Worm (Caenorhabditis elegans) whole organism, L4 larva: ENCODE results near the gene K10H10.4.

Source experiments
- aly-2 ChIP-seq: sonication (generic microtip); optimal IDR thresholded peaks from 2 replicates; lab custom pipeline; 2018; ENCODE audit warnings: missing biosample characterization, missing genetic modification characterization
- nhr-77 ChIP-seq: fragments of 150-350 bp; optimal IDR thresholded peaks from 2 replicates; lab custom pipeline; 2014; ENCODE audit warnings: missing biosample characterization, missing genetic modification characterization

- TF ChIP-seq nhr-77 (no peak), aly-2 (no peak)
These were observed 16.4 kb upstream of the K10H10.4 start for ce11 chrII:14483813-14484212.
